Worm (Caenorhabditis elegans): ENCODE results near the gene C49F5.3.

The C49F5.3 gene

ce11 chrX:11983576-11984061 is at the start of gene C49F5.3:
Gene C49F5.3 (minus strand): TSS chrX:11983626.
- TF ChIP-seq eor-1 (tag; optimal IDR thresholded peaks at IDR 0.05) (no peak), tbx-2 (tag; optimal IDR thresholded peaks at IDR 0.05) (no peak), unc-62 (GFP tag; optimal IDR thresholded peaks at IDR 0.05) (no peak), nhr-76 (tag; optimal IDR thresholded peaks at IDR 0.05) (no peak), nhr-28 (tag; optimal IDR thresholded peaks at IDR 0.05) (no peak), fos-1 (tag; optimal IDR thresholded peaks at IDR 0.05) (no peak), ZK546.5 (tag; optimal IDR thresholded peaks at IDR 0.05) (no peak), ceh-82 (tag; optimal IDR thresholded peaks at IDR 0.05) (no peak), ceh-16 (tag; optimal IDR thresholded peaks at IDR 0.05) (no peak), nhr-11 (tag; optimal IDR thresholded peaks at IDR 0.05) (no peak), elt-3 (tag; optimal IDR thresholded peaks at IDR 0.05) (no peak), nhr-25 (tag; optimal IDR thresholded peaks at IDR 0.05) (no peak), ztf-4 (tag; optimal IDR thresholded peaks at IDR 0.05) (no peak), egl-5 (tag; optimal IDR thresholded peaks at IDR 0.05) (no peak), nfya-1 (tag; optimal IDR thresholded peaks at IDR 0.05; ENCODE audit: insufficient read depth) (no peak), mdl-1 (tag; optimal IDR thresholded peaks at IDR 0.05) (no peak), mml-1 (tag; optimal IDR thresholded peaks at IDR 0.05) (no peak), nhr-77 (tag; optimal IDR thresholded peaks at IDR 0.05) (no peak), skn-1 (tag; optimal IDR thresholded peaks at IDR 0.05) (no peak), snpc-4 (tag; optimal IDR thresholded peaks at IDR 0.05) (no peak)

ce11 chrX:12025070-12025789 is 41.8 kb upstream of the C49F5.3 start, which contains the start of gene B0198.2:
Gene B0198.2 (plus strand): TSS chrX:12025739.
- no peak for TF ChIP-seq ceh-28 (tag; optimal IDR thresholded peaks at IDR 0.05)
- no peak for TF ChIP-seq nhr-25 (tag; optimal IDR thresholded peaks at IDR 0.05)
- no peak for TF ChIP-seq ceh-82 (tag; optimal IDR thresholded peaks at IDR 0.05)
- no peak for TF ChIP-seq pqm-1 (tag; optimal IDR thresholded peaks at IDR 0.05)

ce11 chrX:12022496-12022895 is 39.1 kb upstream of the C49F5.3 start:
- TF ChIP-seq ceh-16 (tag; optimal IDR thresholded peaks at IDR 0.05): no peak
- no peak for TF ChIP-seq lsy-12 (tag; optimal IDR thresholded peaks at IDR 0.05)
- TF ChIP-seq lin-39 (tag; optimal IDR thresholded peaks at IDR 0.05): no peak
- TF ChIP-seq nhr-25 (tag; optimal IDR thresholded peaks at IDR 0.05): no peak
- TF ChIP-seq jun-1 (tag; optimal IDR thresholded peaks at IDR 0.05): no peak

- TF ChIP-seq egl-27 (tag; optimal IDR thresholded peaks at IDR 0.05) (no peak), ceh-28 (tag; optimal IDR thresholded peaks at IDR 0.05) (no peak), zag-1 (tag; optimal IDR thresholded peaks at IDR 0.05) (no peak), snpc-4 (tag; optimal IDR thresholded peaks at IDR 0.05) (no peak), ztf-4 (tag; optimal IDR thresholded peaks at IDR 0.05) (no peak), elt-1 (tag; optimal IDR thresholded peaks at IDR 0.05) (no peak), jun-1 (tag; optimal IDR thresholded peaks at IDR 0.05) (no peak), lsy-12 (tag; optimal IDR thresholded peaks at IDR 0.05) (no peak), pha-4 (tag; optimal IDR thresholded peaks at IDR 0.05) (no peak), eor-1 (tag; optimal IDR thresholded peaks at IDR 0.05) (no peak), nfya-1 (tag; optimal IDR thresholded peaks at IDR 0.05; ENCODE audit: insufficient read depth) (no peak), elt-3 (tag; optimal IDR thresholded peaks at IDR 0.05) (no peak), R02D3.7 (tag; optimal IDR thresholded peaks at IDR 0.05) (no peak)
Observed at ce11 chrX:12021446-12021845, 38.0 kb upstream of the C49F5.3 start.

- peak; percentile 92 for TF ChIP-seq pha-4 (tag; optimal IDR thresholded peaks at IDR 0.05)
- no peak for TF ChIP-seq ztf-4 (tag; optimal IDR thresholded peaks at IDR 0.05)
- peak; percentile 83 for TF ChIP-seq lin-15B (tag; optimal IDR thresholded peaks at IDR 0.05)
- TF ChIP-seq hmg-11 (tag; optimal IDR thresholded peaks at IDR 0.05): peak; percentile 90
- TF ChIP-seq aly-2 (tag; optimal IDR thresholded peaks at IDR 0.05): no peak
- TF ChIP-seq egl-27 (tag; optimal IDR thresholded peaks at IDR 0.05): no peak
- peak; percentile 83 for TF ChIP-seq lin-39 (tag; optimal IDR thresholded peaks at IDR 0.05)
- TF ChIP-seq ceh-9 (tag; optimal IDR thresholded peaks at IDR 0.05): no peak
- no peak for TF ChIP-seq ZK546.5 (tag; optimal IDR thresholded peaks at IDR 0.05)
- TF ChIP-seq nhr-12 (tag; optimal IDR thresholded peaks at IDR 0.05): no peak
- TF ChIP-seq fos-1 (tag; optimal IDR thresholded peaks at IDR 0.05): no peak
- TF ChIP-seq ceh-82 (tag; optimal IDR thresholded peaks at IDR 0.05): no peak
- TF ChIP-seq daf-12 (tag; optimal IDR thresholded peaks at IDR 0.05): no peak
- no peak for TF ChIP-seq R02D3.7 (tag; optimal IDR thresholded peaks at IDR 0.05)
- TF ChIP-seq nhr-67 (tag; optimal IDR thresholded peaks at IDR 0.05): no peak
- peak; percentile 73 for TF ChIP-seq nhr-23 (tag; optimal IDR thresholded peaks at IDR 0.05)
- TF ChIP-seq skn-1 (tag; optimal IDR thresholded peaks at IDR 0.05): peak; percentile 44
- peak; percentile 42 for TF ChIP-seq jun-1 (tag; optimal IDR thresholded peaks at IDR 0.05)
- TF ChIP-seq elt-1 (tag; optimal IDR thresholded peaks at IDR 0.05): no peak
- peak; percentile 6 for TF ChIP-seq fkh-10 (GFP tag; optimal IDR thresholded peaks at IDR 0.05)
- no peak for TF ChIP-seq nhr-76 (tag; optimal IDR thresholded peaks at IDR 0.05)
- TF ChIP-seq elt-2 (tag; optimal IDR thresholded peaks at IDR 0.05): peak; percentile 83
- TF ChIP-seq nhr-11 (tag; optimal IDR thresholded peaks at IDR 0.05): no peak
- TF ChIP-seq nhr-28 (tag; optimal IDR thresholded peaks at IDR 0.05): no peak
- TF ChIP-seq unc-62 (GFP tag; optimal IDR thresholded peaks at IDR 0.05): no peak
- TF ChIP-seq nhr-237 (tag; optimal IDR thresholded peaks at IDR 0.05): no peak
- peak; percentile 82 for TF ChIP-seq snpc-4 (tag; optimal IDR thresholded peaks at IDR 0.05)
- peak; percentile 41 for TF ChIP-seq tbx-2 (tag; optimal IDR thresholded peaks at IDR 0.05)
Observed at ce11 chrX:12017908-12018479, 34.6 kb upstream of the C49F5.3 start, which contains the start of the genes nmat-1 and ucr-2.1. Gene nmat-1 (minus strand): TSS chrX:12018043. Gene ucr-2.1 (plus strand): TSS chrX:12018429.

Data from whole organism, L3 larva.